Fruit fly (Drosophila melanogaster) whole organism, embryonic: Measurements from ENCODE around the gene Glut4EF.
A peak's percentile ranks its signal among the peaks of the same experiment; 100 is the strongest.

Experiments used
- Atf6 ChIP-seq: fragments of 200-800 bp; sonication (Bioruptor generic); IDR thresholded peaks from 2 replicates; pipeline ENCODE4 v1.3.6; 2022; ENCODE audit warnings: missing biosample characterization, missing genetic modification characterization
- C15 ChIP-seq: fragments of 200-800 bp; sonication (Bioruptor generic); IDR thresholded peaks from 3 replicates; pipeline ENCODE4 v1.3.6; 2022; ENCODE audit warnings: missing biosample characterization, missing genetic modification characterization
- CG10267 ChIP-seq: fragments of 200-800 bp; sonication (Bioruptor generic); optimal IDR thresholded peaks from 2 replicates; lab custom pipeline; 2018; ENCODE audit warnings: missing biosample characterization, mild to moderate bottlenecking, missing genetic modification characterization, moderate library complexity
- CG10366 ChIP-seq: fragments of 200-800 bp; sonication (Bioruptor generic); IDR thresholded peaks from 2 replicates; pipeline ENCODE4 v1.3.6; 2022; ENCODE audit warnings: missing biosample characterization, missing genetic modification characterization
- CG11093 ChIP-seq: fragments of 200-800 bp; sonication (Bioruptor generic); IDR thresholded peaks from 3 replicates; pipeline ENCODE4 v1.3.6; 2022; ENCODE audit warnings: missing biosample characterization, missing genetic modification characterization
- CG11398 ChIP-seq: fragments of 200-800 bp; sonication (Bioruptor generic); optimal IDR thresholded peaks from 2 replicates; lab custom pipeline; 2016; ENCODE audit warnings: missing biosample characterization, missing genetic modification characterization
- CG12104 ChIP-seq: fragments of 200-800 bp; sonication (Bioruptor generic); optimal IDR thresholded peaks from 3 replicates; lab custom pipeline; 2016; ENCODE audit warnings: missing biosample characterization, missing genetic modification characterization
- CG13296 ChIP-seq: fragments of 200-800 bp; sonication (Bioruptor generic); optimal IDR thresholded peaks from 3 replicates; lab custom pipeline; 2018; ENCODE audit warnings: missing biosample characterization, mild to moderate bottlenecking, missing genetic modification characterization
- CG14014 ChIP-seq: fragments of 200-800 bp; sonication (Bioruptor generic); IDR thresholded peaks from 2 replicates; pipeline ENCODE4 v1.3.6; 2022; ENCODE audit warnings: missing biosample characterization, missing genetic modification characterization
- CG15269 ChIP-seq: fragments of 200-800 bp; sonication (Bioruptor generic); optimal IDR thresholded peaks from 2 replicates; lab custom pipeline; 2018; ENCODE audit warnings: missing biosample characterization, mild to moderate bottlenecking, missing genetic modification characterization, moderate library complexity
- CG15601 ChIP-seq: fragments of 200-800 bp; sonication (Bioruptor generic); optimal IDR thresholded peaks from 3 replicates; lab custom pipeline; 2019; ENCODE audit warnings: missing biosample characterization, mild to moderate bottlenecking, missing genetic modification characterization, moderate library complexity
- CG1603 ChIP-seq: fragments of 200-800 bp; sonication (Bioruptor generic); optimal IDR thresholded peaks from 2 replicates; lab custom pipeline; 2019; ENCODE audit warnings: missing biosample characterization, mild to moderate bottlenecking, missing genetic modification characterization, moderate library complexity
- CG17328 ChIP-seq: fragments of 200-800 bp; sonication (Bioruptor generic); IDR thresholded peaks from 2 replicates; pipeline ENCODE4 v1.3.6; 2022; ENCODE audit warnings: missing biosample characterization, missing genetic modification characterization
- CG17912 ChIP-seq: fragments of 200-800 bp; sonication (Bioruptor generic); optimal IDR thresholded peaks from 2 replicates; lab custom pipeline; 2018; ENCODE audit warnings: missing biosample characterization, mild to moderate bottlenecking, missing genetic modification characterization
- CG2202 ChIP-seq: fragments of 200-800 bp; sonication (Bioruptor generic); optimal IDR thresholded peaks from 2 replicates; lab custom pipeline; 2018; ENCODE audit warnings: missing biosample characterization, mild to moderate bottlenecking, missing genetic modification characterization
- CG2712 ChIP-seq: fragments of 200-800 bp; optimal IDR thresholded peaks from 3 replicates; lab custom pipeline; 2019; ENCODE audit warnings: missing biosample characterization, mild to moderate bottlenecking, missing genetic modification characterization, moderate library complexity
- CG4360 ChIP-seq: fragments of 200-800 bp; sonication (Bioruptor generic); IDR thresholded peaks from 2 replicates; pipeline ENCODE4 v1.3.6; 2022; ENCODE audit warnings: missing biosample characterization, missing genetic modification characterization
- CG4707 ChIP-seq: fragments of 200-800 bp; sonication (Bioruptor generic); optimal IDR thresholded peaks from 2 replicates; lab custom pipeline; 2018; ENCODE audit warnings: missing biosample characterization, mild to moderate bottlenecking, missing genetic modification characterization, moderate library complexity
- CG4820 ChIP-seq: fragments of 200-800 bp; sonication (Bioruptor generic); optimal IDR thresholded peaks from 3 replicates; lab custom pipeline; 2016; ENCODE audit warnings: missing biosample characterization, missing genetic modification characterization
- CG6272 ChIP-seq: fragments of 200-800 bp; sonication (Bioruptor generic); IDR thresholded peaks from 2 replicates; pipeline ENCODE4 v1.3.6; 2022; ENCODE audit warnings: missing biosample characterization, missing genetic modification characterization
- CG7786 ChIP-seq: fragments of 200-800 bp; sonication (Bioruptor generic); optimal IDR thresholded peaks from 2 replicates; lab custom pipeline; 2016; ENCODE audit warnings: missing biosample characterization, missing genetic modification characterization
- CG9797 ChIP-seq: fragments of 200-800 bp; sonication (Bioruptor generic); optimal IDR thresholded peaks from 3 replicates; lab custom pipeline; 2018; ENCODE audit warnings: missing biosample characterization, mild to moderate bottlenecking, missing genetic modification characterization
- Dbx ChIP-seq: fragments of 200-800 bp; sonication (Bioruptor generic); IDR thresholded peaks from 3 replicates; pipeline ENCODE4 v1.3.6; 2022; ENCODE audit warnings: missing biosample characterization, missing genetic modification characterization
- ERR ChIP-seq: fragments of 200-800 bp; sonication (Bioruptor generic); optimal IDR thresholded peaks from 2 replicates; lab custom pipeline; 2016; ENCODE audit warnings: missing biosample characterization, missing genetic modification characterization
- HLHmδ ChIP-seq: fragments of 200-800 bp; sonication (Bioruptor generic); optimal IDR thresholded peaks from 2 replicates; lab custom pipeline; 2018; ENCODE audit warnings: missing biosample characterization, mild to moderate bottlenecking, missing genetic modification characterization, moderate library complexity
- HmgZ ChIP-seq: fragments of 200-800 bp; sonication (Bioruptor generic); optimal IDR thresholded peaks from 2 replicates; lab custom pipeline; 2018; ENCODE audit warnings: missing biosample characterization, mild to moderate bottlenecking, missing genetic modification characterization
- Hr3 ChIP-seq: fragments of 200-800 bp; sonication (Bioruptor generic); optimal IDR thresholded peaks from 3 replicates; lab custom pipeline; 2016; ENCODE audit warnings: missing biosample characterization, missing genetic modification characterization
- Jarid2 ChIP-seq: fragments of 200-800 bp; sonication (Bioruptor generic); optimal IDR thresholded peaks from 3 replicates; lab custom pipeline; 2017; ENCODE audit warnings: mild to moderate bottlenecking, missing biosample characterization, missing genetic modification reagents, missing genetic modification characterization
- Neu2 ChIP-seq: fragments of 200-800 bp; sonication (Bioruptor generic); optimal IDR thresholded peaks from 3 replicates; lab custom pipeline; 2016; ENCODE audit warnings: missing biosample characterization, missing genetic modification characterization, borderline replicate concordance
- Oli ChIP-seq: fragments of 200-800 bp; sonication (Bioruptor generic); optimal IDR thresholded peaks from 2 replicates; lab custom pipeline; 2018; ENCODE audit warnings: missing biosample characterization, mild to moderate bottlenecking, missing genetic modification characterization, moderate library complexity
- Six4 ChIP-seq: fragments of 200-800 bp; sonication (Bioruptor generic); optimal IDR thresholded peaks from 2 replicates; lab custom pipeline; 2016; ENCODE audit warnings: missing biosample characterization, missing genetic modification characterization
- bigmax ChIP-seq: fragments of 200-800 bp; sonication (Bioruptor generic); optimal IDR thresholded peaks from 2 replicates; lab custom pipeline; 2018; ENCODE audit warnings: missing biosample characterization, mild to moderate bottlenecking, missing genetic modification characterization
- cad ChIP-seq: fragments of >200 bp; optimal IDR thresholded peaks from 2 replicates; lab custom pipeline; 2017; ENCODE audit warnings: missing biosample characterization, missing genetic modification characterization
- chinmo ChIP-seq: fragments of 200-800 bp; sonication (Bioruptor generic); IDR thresholded peaks from 4 replicates; pipeline ENCODE4 v1.3.6; 2022; ENCODE audit warnings: missing biosample characterization, missing genetic modification characterization; ENCODE audit not compliant: partially characterized antibody
- dati ChIP-seq: fragments of 200-800 bp; sonication (Bioruptor generic); IDR thresholded peaks from 2 replicates; pipeline ENCODE4 v1.3.6; 2022; ENCODE audit warnings: missing biosample characterization, missing genetic modification characterization
- dmrt11E ChIP-seq: fragments of 200-800 bp; sonication (Bioruptor generic); optimal IDR thresholded peaks from 3 replicates; lab custom pipeline; 2018; ENCODE audit warnings: missing biosample characterization, mild to moderate bottlenecking, missing genetic modification characterization, moderate library complexity
- eyg ChIP-seq: fragments of 200-800 bp; sonication (Bioruptor generic); optimal IDR thresholded peaks from 3 replicates; lab custom pipeline; 2016; ENCODE audit warnings: missing biosample characterization, missing genetic modification characterization
- gce ChIP-seq: fragments of 200-800 bp; sonication (Bioruptor generic); IDR thresholded peaks from 3 replicates; pipeline ENCODE4 v1.3.6; 2022; ENCODE audit warnings: missing biosample characterization, missing genetic modification characterization
- inv ChIP-seq: fragments of 200-800 bp; sonication (Bioruptor generic); IDR thresholded peaks from 2 replicates; pipeline ENCODE4 v1.3.6; 2022; ENCODE audit warnings: missing biosample characterization, missing genetic modification characterization; ENCODE audit not compliant: partially characterized antibody
- jigr1 ChIP-seq: fragments of 200-800 bp; sonication (Bioruptor generic); IDR thresholded peaks from 3 replicates; pipeline ENCODE4 v1.3.6; 2022; ENCODE audit warnings: missing biosample characterization, missing genetic modification characterization
- lmd ChIP-seq: fragments of 200-800 bp; sonication (Bioruptor generic); IDR thresholded peaks from 2 replicates; pipeline ENCODE4 v1.3.6; 2022; ENCODE audit warnings: missing biosample characterization, missing genetic modification characterization
- oc ChIP-seq: fragments of 200-800 bp; sonication (Bioruptor generic); optimal IDR thresholded peaks from 2 replicates; lab custom pipeline; 2018; ENCODE audit warnings: missing biosample characterization, mild to moderate bottlenecking, missing genetic modification characterization, moderate library complexity
- odd ChIP-seq: fragments of 200-800 bp; sonication (Bioruptor generic); optimal IDR thresholded peaks from 2 replicates; lab custom pipeline; 2017; ENCODE audit warnings: missing biosample characterization, mild to moderate bottlenecking, missing genetic modification characterization
- pros ChIP-seq: fragments of 200-800 bp; sonication (Bioruptor generic); optimal IDR thresholded peaks from 3 replicates; lab custom pipeline; 2019; ENCODE audit warnings: missing biosample characterization, mild to moderate bottlenecking, missing genetic modification characterization, moderate library complexity
- sima ChIP-seq: fragments of 200-800 bp; sonication (Bioruptor generic); optimal IDR thresholded peaks from 2 replicates; lab custom pipeline; 2016; ENCODE audit warnings: missing biosample characterization, missing genetic modification characterization
- slou ChIP-seq: fragments of 200-800 bp; sonication (Bioruptor generic); optimal IDR thresholded peaks from 3 replicates; lab custom pipeline; 2016; ENCODE audit warnings: missing biosample characterization, missing genetic modification characterization
- sug ChIP-seq: fragments of 200-800 bp; optimal IDR thresholded peaks from 2 replicates; lab custom pipeline; 2019; ENCODE audit warnings: missing biosample characterization, mild to moderate bottlenecking, missing genetic modification characterization, moderate library complexity
- trh ChIP-seq: fragments of 200-800 bp; sonication (Bioruptor generic); optimal IDR thresholded peaks from 2 replicates; lab custom pipeline; 2016; ENCODE audit warnings: missing biosample characterization, missing genetic modification characterization
- twi ChIP-seq: fragments of 200-800 bp; optimal IDR thresholded peaks from 2 replicates; lab custom pipeline; 2019; ENCODE audit warnings: missing biosample characterization, mild to moderate bottlenecking, missing genetic modification characterization, moderate library complexity
- wor ChIP-seq: fragments of 200-800 bp; sonication (Bioruptor generic); IDR thresholded peaks from 2 replicates; pipeline ENCODE4 v1.3.6; 2022; ENCODE audit warnings: missing biosample characterization, missing genetic modification characterization
- zen2 ChIP-seq: fragments of 200-800 bp; sonication (Bioruptor generic); IDR thresholded peaks from 3 replicates; pipeline ENCODE4 v1.3.6; 2022; ENCODE audit warnings: missing biosample characterization, missing genetic modification characterization; ENCODE audit not compliant: partially characterized antibody

Glut4EF gene

DNA sequence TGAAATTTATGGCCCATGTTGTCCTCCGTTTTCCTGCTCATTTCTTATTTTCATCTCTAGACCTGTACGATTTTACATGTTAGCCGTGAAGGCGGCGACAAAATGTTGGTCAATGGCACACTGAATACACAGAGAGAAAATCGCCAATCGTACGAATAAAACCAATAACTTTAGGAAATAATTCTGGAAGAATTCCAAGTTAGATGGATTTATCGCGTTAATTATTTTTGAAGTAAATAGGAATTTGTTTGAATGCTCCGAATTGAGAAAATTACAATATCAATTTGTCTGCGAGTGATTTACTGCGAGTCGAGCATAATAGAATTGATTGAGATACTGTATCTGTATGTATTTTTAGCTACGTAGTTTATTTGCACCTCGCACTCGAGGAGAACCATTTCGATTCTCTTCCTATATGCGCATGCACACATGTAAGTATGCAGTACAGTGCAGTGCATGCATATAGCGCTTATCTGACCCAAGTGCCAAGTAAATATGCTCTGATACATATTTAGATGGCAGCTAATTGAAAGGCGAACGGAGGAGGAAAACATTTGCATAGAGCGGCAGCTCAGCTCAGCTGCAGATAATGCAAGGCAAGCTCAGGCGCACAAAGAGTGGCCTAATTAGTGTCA is 14.3 kb downstream of the Glut4EF start (continued):
- TF ChIP-seq CG9797 (GFP tag; lab: Kevin White, UChicago) (no peak), Oli (tag; lab: Kevin White, UChicago) (peak; percentile 54), twi (tag; lab: Kevin White, UChicago) (no peak), slou (no peak), CG6272 (no peak), CG4820 (GFP tag; lab: Kevin White, UChicago) (no peak), CG14014 (GFP tag; lab: Robert Waterston, UW) (0 out of 2 replicates have a peak, but pooled peaks have one; percentile 19), CG10366 (GFP tag; lab: Robert Waterston, UW) (no peak), CG11398 (no peak), HLHmδ (GFP tag; lab: Kevin White, UChicago) (no peak), trh (GFP tag; lab: Kevin White, UChicago) (no peak), CG15269 (tag; lab: Kevin White, UChicago) (peak; percentile 63), jigr1 (no peak), lmd (GFP tag; lab: Robert Waterston, UW) (no peak), CG2202 (tag; lab: Kevin White, UChicago) (peak; percentile 12), ERR (GFP tag; lab: Kevin White, UChicago) (no peak), dati (GFP tag; lab: Robert Waterston, UW) (no peak), CG11093 (GFP tag; lab: Robert Waterston, UW) (no peak), CG13296 (no peak), CG15601 (tag; lab: Kevin White, UChicago) (peak; percentile 47), dmrt11E (tag; lab: Kevin White, UChicago) (peak; percentile 44), CG7786 (GFP tag; lab: Kevin White, UChicago) (no peak), Six4 (GFP tag; lab: Kevin White, UChicago) (no peak), CG17912 (GFP tag; lab: Kevin White, UChicago) (no peak), pros (GFP tag; lab: Kevin White, UChicago) (no peak), CG1603 (peak; percentile 19), Hr3 (GFP tag; lab: Kevin White, UChicago) (peak; percentile 32), odd (GFP tag; lab: Kevin White, UChicago) (no peak), C15 (GFP tag; lab: Robert Waterston, UW) (no peak), sug (no peak), inv (GFP tag; lab: Robert Waterston, UW) (no peak), gce (GFP tag; lab: Robert Waterston, UW) (no peak), cad (GFP tag; lab: Kevin White, UChicago) (no peak), eyg (GFP tag; lab: Kevin White, UChicago) (no peak), chinmo (GFP tag; lab: Robert Waterston, UW) (0 out of 4 replicates have a peak, but pooled peaks have one; percentile 53), bigmax (GFP tag; lab: Kevin White, UChicago) (no peak), CG17328 (GFP tag; lab: Robert Waterston, UW) (no peak), CG2712 (tag; lab: Kevin White, UChicago) (peak; percentile 7), CG12104 (GFP tag; lab: Kevin White, UChicago) (no peak), zen2 (GFP tag; lab: Robert Waterston, UW) (no peak), CG4707 (peak; percentile 5), CG10267 (tag; lab: Kevin White, UChicago) (no peak), Neu2 (no peak), Dbx (no peak), sima (no peak), Atf6 (GFP tag; lab: Robert Waterston, UW) (no peak), HmgZ (tag; lab: Kevin White, UChicago) (no peak), CG4360 (GFP tag; lab: Robert Waterston, UW) (no peak), oc (tag; lab: Kevin White, UChicago) (peak; percentile 17), wor (GFP tag; lab: Robert Waterston, UW) (no peak), Jarid2 (no peak)
